Fruit fly (Drosophila melanogaster) S2 (cell line): ENCODE measurements around the gene roq.

Source experiments
- CG8478 ChIP-seq: fragments of >200 bp; optimal IDR thresholded peaks from 2 replicates; lab custom pipeline; 2018
- CTCF ChIP-seq, 2 experiments: fragments of >200 bp; optimal IDR thresholded peaks; 2 replicates each; lab custom pipeline; 2018

Gene roq

dm6 chr3L:16367240-16367639 is 11.1 kb downstream of the roq start, which contains the start of gene Cpr72Ec:
Gene Cpr72Ec, minus strand, starts transcription at chr3L:16367340.
- TF ChIP-seq CTCF (optimal IDR thresholded peaks at IDR 0.05; lab: Kevin White, UChicago): no peak

- TF ChIP-seq CTCF (optimal IDR thresholded peaks at IDR 0.05; lab: Kevin White, UChicago): no peak
- TF ChIP-seq CG8478: no peak
Measured at dm6 chr3L:16364599-16364998, 13.8 kb downstream of the roq start, which contains the start of gene Cpr72Eb. Gene Cpr72Eb, plus strand, starts transcription at chr3L:16364899.

- TF ChIP-seq CG8478: no peak
Measured at dm6 chr3L:16364182-16364581, 14.2 kb downstream of the roq start.

dm6 chr3L:16362119-16362653 is 16.2 kb downstream of the roq start, which contains the start of gene Cpr72Ea:
Gene Cpr72Ea, plus strand, starts transcription at chr3L:16362603.
- TF ChIP-seq CG8478 (no peak), CTCF (optimal IDR thresholded peaks at IDR 0.05; lab: Kevin White, UChicago) (no peak)

- no peak for TF ChIP-seq CTCF (optimal IDR thresholded peaks at IDR 0.05; lab: Kevin White, UChicago)
- TF ChIP-seq CG8478: no peak
Measured at dm6 chr3L:16361200-16361815, 17.1 kb downstream of the roq start.

- TF ChIP-seq CG8478 (no peak), CTCF (optimal IDR thresholded peaks at IDR 0.05; lab: Kevin White, UChicago) (no peak)
Measured at dm6 chr3L:16359795-16360194, 18.6 kb downstream of the roq start.

- TF ChIP-seq CG8478 (no peak), CTCF (optimal IDR thresholded peaks at IDR 0.05; lab: Kevin White, UChicago) (no peak)
Measured at dm6 chr3L:16359219-16359748, 19.1 kb downstream of the roq start, which contains the start of gene ringer. Gene ringer, minus strand, starts transcription at chr3L:16359428.

dm6 chr3L:16357860-16358259 is 20.5 kb downstream of the roq start:
- TF ChIP-seq CG8478 (no peak), CTCF (optimal IDR thresholded peaks at IDR 0.05; lab: Kevin White, UChicago) (no peak)

- TF ChIP-seq CG8478 (no peak), CTCF (optimal IDR thresholded peaks at IDR 0.05; lab: Kevin White, UChicago) (no peak)
Measured at dm6 chr3L:16357187-16357728, 21.1 kb downstream of the roq start.

- TF ChIP-seq CG8478 (no peak), CTCF (optimal IDR thresholded peaks at IDR 0.05; lab: Kevin White, UChicago) (no peak)
Measured at dm6 chr3L:16356171-16356765, 22.1 kb downstream of the roq start.

- TF ChIP-seq CG8478 (no peak), CTCF (optimal IDR thresholded peaks at IDR 0.05; lab: Kevin White, UChicago) (no peak)
Measured at dm6 chr3L:16354197-16354596, 24.2 kb downstream of the roq start, which contains the start of gene Pdh. Gene Pdh, minus strand, starts transcription at chr3L:16354297.

- TF ChIP-seq CTCF (optimal IDR thresholded peaks at IDR 0.05; lab: Kevin White, UChicago) (no peak), CG8478 (no peak)
Measured at dm6 chr3L:16351770-16352429, 26.5 kb downstream of the roq start, which contains the start of the genes Golgin104 and Tcs3. Gene Golgin104, minus strand, starts transcription at chr3L:16351951. Gene Tcs3, plus strand, starts transcription at chr3L:16351991.

dm6 chr3L:16349686-16350085 is 28.7 kb downstream of the roq start:
- TF ChIP-seq CG8478: no peak
- TF ChIP-seq CTCF (optimal IDR thresholded peaks at IDR 0.05; lab: Kevin White, UChicago): no peak

dm6 chr3L:16347914-16348313 is 30.5 kb downstream of the roq start, which contains the start of gene mRpS34:
Gene mRpS34, plus strand, starts transcription at chr3L:16348074.
- TF ChIP-seq CTCF (optimal IDR thresholded peaks at IDR 0.05; lab: Kevin White, UChicago) (no peak), CG8478 (no peak)

- no peak for TF ChIP-seq CTCF (optimal IDR thresholded peaks at IDR 0.05; lab: Kevin White, UChicago)
- no peak for TF ChIP-seq CG8478
Measured at dm6 chr3L:16346023-16346422, 32.3 kb downstream of the roq start, which contains the start of gene CG33257. Gene CG33257, plus strand, starts transcription at chr3L:16346323.
